Fruit fly (Drosophila melanogaster) whole organism, prepupa: ENCODE data around the gene CG31674.
A peak's percentile ranks its signal among the peaks of the same experiment; 100 is the strongest.

Experiments
- CG11294 ChIP-seq: fragments of 200-800 bp; sonication (Bioruptor generic); IDR thresholded peaks from 2 replicates; pipeline ENCODE4 v1.3.6; 2022; ENCODE audit warnings: missing biosample characterization, missing genetic modification characterization
- CG11762 ChIP-seq: fragments of 200-800 bp; sonication (Bioruptor generic); optimal IDR thresholded peaks from 3 replicates; lab custom pipeline; 2016; ENCODE audit warnings: missing biosample characterization, missing genetic modification characterization; ENCODE audit not compliant: insufficient read depth
- CG11902 ChIP-seq: fragments of 200-800 bp; sonication (Bioruptor generic); optimal IDR thresholded peaks from 3 replicates; lab custom pipeline; 2016; ENCODE audit warnings: missing biosample characterization, missing genetic modification characterization
- CG15336 ChIP-seq: fragments of 200-800 bp; sonication (Bioruptor generic); IDR thresholded peaks from 2 replicates; pipeline ENCODE4 v1.3.6; 2022; ENCODE audit warnings: missing biosample characterization, missing genetic modification characterization
- CG1621 ChIP-seq: fragments of 200-800 bp; sonication (Bioruptor generic); optimal IDR thresholded peaks from 3 replicates; lab custom pipeline; 2018; ENCODE audit warnings: missing biosample characterization, mild to moderate bottlenecking, missing genetic modification characterization
- CG34406 ChIP-seq: fragments of 200-800 bp; sonication (Bioruptor generic); optimal IDR thresholded peaks from 3 replicates; lab custom pipeline; 2016; ENCODE audit warnings: missing biosample characterization, missing genetic modification characterization
- CG3919 ChIP-seq: fragments of 200-800 bp; sonication (Bioruptor generic); optimal IDR thresholded peaks from 3 replicates; lab custom pipeline; 2016; ENCODE audit warnings: missing biosample characterization, missing genetic modification characterization
- CG4318 ChIP-seq: fragments of 200-800 bp; sonication (Bioruptor generic); optimal IDR thresholded peaks from 3 replicates; lab custom pipeline; 2017; ENCODE audit warnings: missing biosample characterization, mild to moderate bottlenecking, missing genetic modification characterization
- CG6276 ChIP-seq: fragments of 200-800 bp; sonication (Bioruptor generic); optimal IDR thresholded peaks from 2 replicates; lab custom pipeline; 2017; ENCODE audit warnings: missing biosample characterization, mild to moderate bottlenecking, missing genetic modification characterization
- CG7368 ChIP-seq: fragments of 200-800 bp; sonication (Bioruptor generic); optimal IDR thresholded peaks from 3 replicates; lab custom pipeline; 2016; ENCODE audit warnings: missing biosample characterization, missing genetic modification characterization
- CG8319 ChIP-seq: fragments of 200-800 bp; sonication (Bioruptor generic); optimal IDR thresholded peaks from 3 replicates; lab custom pipeline; 2016; ENCODE audit warnings: missing biosample characterization, missing genetic modification characterization
- CG8632 ChIP-seq: fragments of 200-800 bp; sonication (Bioruptor generic); optimal IDR thresholded peaks from 3 replicates; lab custom pipeline; 2016; ENCODE audit warnings: missing biosample characterization, missing genetic modification characterization
- CG9139 ChIP-seq: fragments of 200-800 bp; sonication (Bioruptor generic); optimal IDR thresholded peaks from 3 replicates; lab custom pipeline; 2017; ENCODE audit warnings: missing biosample characterization, mild to moderate bottlenecking, missing genetic modification characterization
- Eip75B ChIP-seq: fragments of 200-800 bp; sonication (Bioruptor generic); optimal IDR thresholded peaks from 3 replicates; lab custom pipeline; 2016; ENCODE audit warnings: missing biosample characterization, missing genetic modification characterization
- Eip78C ChIP-seq: fragments of 200-800 bp; sonication (Bioruptor generic); peaks from one replicate; lab custom pipeline; 2016; ENCODE audit warnings: missing biosample characterization, missing genetic modification characterization
- Eip93F ChIP-seq: fragments of 200-800 bp; sonication (Bioruptor generic); optimal IDR thresholded peaks from 2 replicates; lab custom pipeline; 2016; ENCODE audit warnings: missing biosample characterization, mild to moderate bottlenecking, missing genetic modification characterization
- Ets96B ChIP-seq: fragments of 200-800 bp; optimal IDR thresholded peaks from 2 replicates; lab custom pipeline; 2019; ENCODE audit warnings: missing biosample characterization, mild to moderate bottlenecking, missing genetic modification characterization, moderate library complexity
- Hr38 ChIP-seq: sonication (Bioruptor generic); optimal IDR thresholded peaks from 2 replicates; lab custom pipeline; 2016; ENCODE audit warnings: missing biosample characterization, missing genetic modification characterization
- Hr39 ChIP-seq: fragments of 200-800 bp; sonication (Bioruptor generic); optimal IDR thresholded peaks from 2 replicates; lab custom pipeline; 2016; ENCODE audit warnings: missing biosample characterization, missing genetic modification characterization
- Lpt ChIP-seq: fragments of 200-800 bp; sonication (Bioruptor generic); optimal IDR thresholded peaks from 3 replicates; lab custom pipeline; 2016; ENCODE audit warnings: missing biosample characterization, missing genetic modification characterization
- Met ChIP-seq: fragments of 200-800 bp; sonication (Bioruptor generic); optimal IDR thresholded peaks from 3 replicates; lab custom pipeline; 2016; ENCODE audit warnings: missing biosample characterization, missing genetic modification characterization
- OdsH ChIP-seq: fragments of 200-800 bp; sonication (Bioruptor generic); optimal IDR thresholded peaks from 3 replicates; lab custom pipeline; 2016; ENCODE audit warnings: missing biosample characterization, missing genetic modification characterization
- Sox102F ChIP-seq: fragments of 200-800 bp; sonication (Bioruptor generic); optimal IDR thresholded peaks from 2 replicates; lab custom pipeline; 2016; ENCODE audit warnings: missing biosample characterization, mild to moderate bottlenecking, missing genetic modification characterization
- achi ChIP-seq: fragments of 200-800 bp; sonication (Bioruptor generic); optimal IDR thresholded peaks from 3 replicates; lab custom pipeline; 2016; ENCODE audit warnings: missing biosample characterization, missing genetic modification characterization
- dac ChIP-seq: fragments of 200-800 bp; sonication (Bioruptor generic); optimal IDR thresholded peaks from 2 replicates; lab custom pipeline; 2017; ENCODE audit warnings: missing biosample characterization, mild to moderate bottlenecking, missing genetic modification characterization
- dsx ChIP-seq: fragments of 200-800 bp; optimal IDR thresholded peaks from 3 replicates; lab custom pipeline; 2019; ENCODE audit warnings: missing biosample characterization, mild to moderate bottlenecking, missing genetic modification characterization, moderate library complexity; ENCODE audit not compliant: poor library complexity, severe bottlenecking
- eg ChIP-seq: fragments of 200-800 bp; sonication (Bioruptor generic); IDR thresholded peaks from 3 replicates; pipeline ENCODE4 v1.3.6; 2022; ENCODE audit warnings: missing biosample characterization, missing genetic modification characterization
- esn ChIP-seq: fragments of 200-800 bp; sonication (Bioruptor generic); optimal IDR thresholded peaks from 2 replicates; lab custom pipeline; 2016; ENCODE audit warnings: missing biosample characterization, mild to moderate bottlenecking, missing genetic modification characterization, moderate library complexity
- fd59A ChIP-seq: fragments of 200-800 bp; sonication (Bioruptor generic); optimal IDR thresholded peaks from 2 replicates; lab custom pipeline; 2017; ENCODE audit warnings: missing biosample characterization, mild to moderate bottlenecking, missing genetic modification characterization, missing genetic modification reagents
- fd85E ChIP-seq: fragments of 200-800 bp; sonication (Bioruptor generic); optimal IDR thresholded peaks from 3 replicates; lab custom pipeline; 2016; ENCODE audit warnings: missing biosample characterization, missing genetic modification characterization
- fkh ChIP-seq: fragments of 200-800 bp; sonication (Bioruptor generic); optimal IDR thresholded peaks from 3 replicates; lab custom pipeline; 2017; ENCODE audit warnings: missing biosample characterization, mild to moderate bottlenecking, missing genetic modification characterization, moderate library complexity
- lz ChIP-seq: fragments of 200-800 bp; sonication (Bioruptor generic); optimal IDR thresholded peaks from 3 replicates; lab custom pipeline; 2016; ENCODE audit warnings: missing biosample characterization, missing genetic modification characterization
- net ChIP-seq: fragments of 200-800 bp; sonication (Bioruptor generic); optimal IDR thresholded peaks from 3 replicates; lab custom pipeline; 2016; ENCODE audit warnings: missing biosample characterization, missing genetic modification characterization
- pdm3 ChIP-seq: fragments of 200-800 bp; sonication (Bioruptor generic); optimal IDR thresholded peaks from 3 replicates; lab custom pipeline; 2016; ENCODE audit warnings: missing biosample characterization, missing genetic modification characterization
- salr ChIP-seq, 2 experiments: fragments of 200-800 bp; sonication (Bioruptor generic); optimal IDR thresholded peaks; 3 replicates each; lab custom pipeline; 2016 to 2018; ENCODE audit warnings: missing biosample characterization in 2 of 2, missing genetic modification characterization in 2 of 2, mild to moderate bottlenecking in 1 of 2
- spab ChIP-seq: fragments of 200-800 bp; sonication (Bioruptor generic); optimal IDR thresholded peaks from 2 replicates; lab custom pipeline; 2017; ENCODE audit warnings: missing biosample characterization, mild to moderate bottlenecking, missing genetic modification characterization, missing genetic modification reagents
- ss ChIP-seq, 2 experiments: fragments of 200-800 bp; sonication (Bioruptor generic); optimal IDR thresholded peaks; 2 replicates in 1 of 2; 3 replicates in 1 of 2; lab custom pipeline; 2017 to 2018; ENCODE audit warnings: mild to moderate bottlenecking in 2 of 2, missing biosample characterization in 2 of 2, missing genetic modification characterization in 2 of 2, moderate library complexity in 1 of 2
- topi ChIP-seq: fragments of 200-800 bp; sonication (Bioruptor generic); optimal IDR thresholded peaks from 3 replicates; lab custom pipeline; 2016; ENCODE audit warnings: missing biosample characterization, missing genetic modification characterization

Gene CG31674

DNA sequence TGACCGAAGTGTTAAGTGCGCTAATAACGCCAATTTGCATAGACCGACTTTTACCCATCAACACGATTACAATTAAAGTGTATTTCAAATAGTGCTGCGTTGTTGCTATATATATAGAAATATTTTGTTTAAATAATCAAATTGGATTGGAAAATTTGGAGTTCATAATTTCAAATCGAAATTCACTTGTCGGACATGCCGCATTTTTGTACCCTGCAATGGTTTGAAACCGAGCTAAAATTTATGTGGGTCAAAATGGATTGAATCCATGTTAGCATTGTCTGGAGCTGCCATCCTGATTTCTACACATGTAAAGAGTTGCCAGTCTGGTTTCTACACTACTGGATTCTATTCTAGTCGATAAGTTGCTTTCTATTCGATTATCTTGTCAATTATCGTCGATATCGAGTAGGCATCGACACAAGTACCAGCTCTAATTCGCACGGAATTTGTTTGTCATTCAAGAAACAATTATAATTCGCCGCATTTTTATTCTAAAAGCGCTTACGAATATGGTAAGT is 43.7 kb upstream of the CG31674 start, which contains the start of gene Pomp (continued):
- TF ChIP-seq Eip75B (GFP tag; lab: Kevin White, UChicago): peak; percentile 94
- peak; percentile 82 for TF ChIP-seq esn (GFP tag; lab: Kevin White, UChicago)
- TF ChIP-seq CG8319: peak; percentile 66
- peak; percentile 64 for TF ChIP-seq CG8632 (GFP tag; lab: Kevin White, UChicago)
- TF ChIP-seq eg: peak; percentile 87
- TF ChIP-seq CG7368 (GFP tag; lab: Kevin White, UChicago): peak; percentile 74
- TF ChIP-seq CG3919 (GFP tag; lab: Kevin White, UChicago): peak; percentile 84
- peak; percentile 39 for TF ChIP-seq fd85E
- peak; percentile 74 for TF ChIP-seq topi (GFP tag; lab: Kevin White, UChicago)
- TF ChIP-seq Hr39: peak; percentile 64
- peak; percentile 54 for TF ChIP-seq CG11902 (GFP tag; lab: Kevin White, UChicago)
- TF ChIP-seq CG11762 (GFP tag; lab: Kevin White, UChicago): peak; percentile 51
- peak; percentile 75 for TF ChIP-seq net (GFP tag; lab: Kevin White, UChicago)
- peak; percentile 56 for TF ChIP-seq Ets96B (tag; lab: Kevin White, UChicago)
- TF ChIP-seq CG6276: no peak
- peak; percentile 69 for TF ChIP-seq Met (GFP tag; lab: Kevin White, UChicago)
- TF ChIP-seq dsx (GFP tag; lab: Kevin White, UChicago): no peak
- TF ChIP-seq OdsH: peak; percentile 80
- TF ChIP-seq pdm3 (GFP tag; lab: Kevin White, UChicago): peak; percentile 71
- TF ChIP-seq Lpt (GFP tag; lab: Kevin White, UChicago): peak; percentile 59
- peak; percentile 16 for TF ChIP-seq CG1621
- TF ChIP-seq fkh (GFP tag; lab: Kevin White, UChicago): no peak
- peak; percentile 76 for TF ChIP-seq Sox102F (GFP tag; lab: Kevin White, UChicago)
- TF ChIP-seq CG11294 (GFP tag; lab: Robert Waterston, UW): peak; percentile 51; the same call in 1 of the 2 replicates
- peak; percentile 53 for TF ChIP-seq Eip93F (GFP tag; lab: Kevin White, UChicago)
- TF ChIP-seq salr (GFP tag; optimal IDR thresholded peaks at IDR 0.05; lab: Kevin White, UChicago): peak; percentile 6 to 22
- no peak for TF ChIP-seq Hr38
- TF ChIP-seq CG34406: peak; percentile 73
- peak; percentile 56 for TF ChIP-seq dac
- TF ChIP-seq CG9139: no peak
- TF ChIP-seq fd59A (GFP tag; lab: Kevin White, UChicago): peak; percentile 3
- peak; percentile 66 for TF ChIP-seq lz (GFP tag; lab: Kevin White, UChicago)

DNA sequence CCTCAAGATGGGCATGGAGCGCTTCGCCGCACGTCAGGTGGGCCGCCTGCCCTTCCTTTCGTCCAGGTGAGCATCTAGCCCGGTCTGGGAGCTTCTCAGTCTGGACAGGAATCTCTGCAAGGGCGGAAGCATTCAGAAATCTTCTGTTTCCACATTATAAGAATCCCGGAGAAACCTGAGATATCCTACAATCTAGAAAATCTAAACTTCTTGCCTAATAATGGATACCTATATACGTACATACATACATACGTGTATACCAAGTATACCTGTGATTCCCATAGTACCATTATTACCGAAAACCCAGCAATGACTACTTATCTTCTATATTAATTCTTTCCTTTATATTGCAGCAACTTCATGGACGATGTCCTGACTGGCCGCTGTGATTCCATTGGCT is 43.0 kb upstream of the CG31674 start:
- TF ChIP-seq spab (GFP tag; lab: Kevin White, UChicago) (no peak), ss (GFP tag; optimal IDR thresholded peaks at IDR 0.05; lab: Kevin White, UChicago) (no peak)

DNA sequence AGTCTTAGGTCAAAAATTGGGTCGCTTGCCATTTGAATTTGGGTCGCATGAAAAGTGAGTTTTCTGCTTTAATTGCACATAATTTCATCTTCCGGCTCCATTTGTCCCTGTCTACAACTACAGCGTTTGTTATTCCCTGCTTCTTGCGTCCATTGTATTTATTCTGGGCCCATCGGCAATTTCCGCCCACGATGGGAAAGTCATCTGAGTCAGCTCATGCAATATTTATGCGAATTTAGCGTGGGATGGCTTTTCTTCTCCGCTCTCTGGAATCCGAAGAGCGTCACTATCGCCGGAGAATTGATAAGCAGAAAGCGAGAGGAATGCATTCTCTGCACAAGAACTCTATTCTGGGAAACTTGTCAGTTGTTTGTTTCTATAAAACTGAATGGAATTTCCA is 38.5 kb upstream of the CG31674 start:
- TF ChIP-seq CG11902 (GFP tag; lab: Kevin White, UChicago): no peak
- no peak for TF ChIP-seq achi (GFP tag; lab: Kevin White, UChicago)
- 0 out of 2 replicates have a peak, but pooled peaks have one; percentile 21 for TF ChIP-seq CG15336
- TF ChIP-seq CG4318 (GFP tag; lab: Kevin White, UChicago): no peak
- TF ChIP-seq Eip78C (GFP tag; lab: Kevin White, UChicago): no peak
